Worm (Caenorhabditis elegans): ENCODE measurements around the gene ttc-36.
"Not testable (repeated sequence)": the region's sequence is repeated elsewhere in the genome, so short reads cannot be mapped to it uniquely, and the experiment has no call there.

DNA sequence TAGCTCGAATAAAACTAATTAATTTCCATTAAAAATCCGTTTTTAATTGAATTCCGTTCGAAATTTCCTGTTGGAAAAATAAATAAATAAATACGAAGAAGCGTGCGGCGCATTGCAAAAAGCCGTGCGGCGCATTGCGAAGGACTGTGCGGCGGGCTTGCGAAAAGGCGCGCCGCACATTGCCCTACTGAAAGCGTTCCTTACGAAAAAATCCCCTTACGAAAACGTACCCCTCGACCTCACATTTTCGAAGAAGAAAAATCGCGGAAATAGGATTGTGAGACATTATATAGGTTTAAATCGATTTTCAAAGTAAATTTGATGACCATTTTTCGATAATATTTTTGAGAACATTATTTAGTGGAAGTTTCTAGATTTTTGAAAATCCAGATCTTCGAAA, 4.8 kb downstream of the ttc-36 start:
- TF ChIP-seq hlh-26 (GFP tag; conservative IDR thresholded peaks at IDR 0.05); tbp1 (GFP tag; optimal IDR thresholded peaks at IDR 0.05); snpc-1.1 (tag; optimal IDR thresholded peaks at IDR 0.05; ENCODE audit: insufficient read depth); F49E8.2 (tag; optimal IDR thresholded peaks at IDR 0.05; ENCODE audit: insufficient read depth); snpc-4 (GFP tag; optimal IDR thresholded peaks at IDR 0.05); snpc-4 (tag; optimal IDR thresholded peaks at IDR 0.05); ama-1 (optimal IDR thresholded peaks at IDR 0.05); ama-1 (GFP tag; optimal IDR thresholded peaks at IDR 0.05); hmg-20 (GFP tag; IDR thresholded peaks at IDR 0.05); chd-7 (tag; optimal IDR thresholded peaks at IDR 0.05); attf-5 (GFP tag; optimal IDR thresholded peaks at IDR 0.05); him-1 (tag; optimal IDR thresholded peaks at IDR 0.05); xnd-1 (tag; optimal IDR thresholded peaks at IDR 0.05); K12H6.12 (tag; optimal IDR thresholded peaks at IDR 0.05): not testable (repeated sequence)
- TF ChIP-seq attf-3 (GFP tag; conservative IDR thresholded peaks at IDR 0.05): peak; percentile 76
- peak; percentile 59 for TF ChIP-seq hmg-1.2 (GFP tag; IDR thresholded peaks at IDR 0.05)

Data from whole organism, young adult.